Fruit fly (Drosophila melanogaster) whole organism: ENCODE data around the gene CycD.

Source experiments
- CG8478 ChIP-seq: fragments of >200 bp; optimal IDR thresholded peaks from 2 replicates; lab custom pipeline; 2018; ENCODE audit warnings: inconsistent platforms
- Dll ChIP-seq: fragments of >200 bp; optimal IDR thresholded peaks from 2 replicates; lab custom pipeline; 2017
- pan ChIP-seq: fragments of >200 bp; optimal IDR thresholded peaks from 2 replicates; lab custom pipeline; 2017
- psq ChIP-seq: fragments of >200 bp; optimal IDR thresholded peaks from 2 replicates; lab custom pipeline; 2017

DNA sequence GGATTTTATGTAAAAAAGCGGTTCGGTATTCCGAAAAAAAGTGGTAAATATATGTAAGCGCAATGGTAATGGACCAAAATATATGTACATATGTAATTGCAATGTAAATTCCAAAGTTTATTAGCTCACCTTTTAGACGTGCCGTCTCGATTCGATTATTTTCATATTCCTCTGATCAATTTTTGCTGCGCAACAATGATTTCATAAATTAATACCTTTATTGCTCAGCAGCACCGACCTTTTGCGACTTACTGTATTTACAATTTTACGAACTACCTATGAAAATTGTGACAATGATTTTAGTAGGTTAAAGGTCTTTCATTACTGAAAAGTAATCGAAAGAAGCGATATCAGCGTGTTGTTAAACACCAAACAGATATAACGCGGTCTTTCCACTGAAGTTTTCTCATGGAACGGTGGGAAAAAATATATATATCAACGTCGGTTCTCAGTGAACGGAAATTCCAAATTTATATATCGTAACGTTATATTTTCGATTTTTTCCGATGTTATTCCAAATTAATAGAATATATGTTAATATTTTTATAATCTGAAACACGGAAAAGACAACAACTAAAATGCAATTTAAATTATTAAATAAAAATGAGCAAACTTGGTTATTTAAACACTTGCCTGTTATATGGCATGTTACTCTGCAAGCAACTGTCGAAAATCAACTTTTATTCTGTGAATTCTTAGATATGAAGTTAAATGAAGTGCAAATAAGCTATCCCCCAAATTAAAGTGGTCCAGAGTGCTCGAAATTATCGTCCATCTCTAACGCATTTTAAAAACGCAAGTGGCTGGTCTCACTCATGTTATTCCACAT is 19.5 kb downstream of the CycD start, which contains the start of the genes MSBP and CG15916:
- TF ChIP-seq pan (lab: Kevin White, UChicago), result no peak
- no peak for TF ChIP-seq CG8478 (lab: Kevin White, UChicago)
- TF ChIP-seq psq (lab: Kevin White, UChicago), result no peak
- no peak for TF ChIP-seq Dll
